Worm (Caenorhabditis elegans): ENCODE measurements around the gene acl-8.
A peak's percentile ranks its signal among the peaks of the same experiment; 100 is the strongest.

acl-8 gene

DNA sequence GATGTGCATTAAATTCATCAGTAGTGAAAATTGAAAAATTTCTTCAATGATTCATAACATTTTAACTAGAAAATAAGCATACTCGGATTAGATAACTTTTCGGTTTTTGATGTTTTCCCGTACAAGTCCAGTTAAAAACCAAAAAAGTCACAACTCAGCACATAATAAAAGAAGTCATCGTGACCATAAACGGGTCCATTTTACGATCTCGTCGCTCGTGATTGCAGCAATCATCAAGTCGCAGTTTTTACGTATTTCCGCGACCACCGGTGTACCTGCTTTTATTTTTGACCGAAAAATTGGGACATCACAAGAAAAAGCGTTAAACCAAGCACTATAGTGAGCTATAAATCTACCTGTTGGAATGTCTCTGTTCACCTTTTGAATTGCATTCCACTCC is 10.6 kb downstream of the acl-8 start:
- TF ChIP-seq tra-4 (tag; optimal IDR thresholded peaks at IDR 0.05) (no peak), pes-1 (GFP tag; IDR thresholded peaks at IDR 0.05) (no peak)

DNA sequence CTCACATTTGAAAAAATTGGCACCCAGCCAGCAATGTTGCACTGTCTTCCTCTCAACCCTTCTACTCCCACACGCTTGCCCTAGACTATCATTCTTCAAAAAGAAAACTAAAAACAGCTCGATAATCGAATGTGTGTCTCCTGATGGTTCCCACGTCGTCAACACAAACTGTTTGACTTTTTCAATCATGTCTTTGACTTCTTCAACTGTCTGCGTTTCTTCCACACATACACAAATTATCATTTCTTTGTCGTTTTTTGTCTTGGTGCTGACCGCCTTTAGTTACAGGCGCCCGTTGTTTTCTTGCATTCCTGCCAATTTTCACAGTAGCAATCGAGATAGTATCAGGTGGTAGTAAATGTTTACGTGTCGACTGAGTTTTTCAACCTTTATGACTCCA is 11.9 kb downstream of the acl-8 start:
- no peak for TF ChIP-seq tbx-37 (GFP tag; conservative IDR thresholded peaks at IDR 0.05)
- TF ChIP-seq tra-4 (tag; optimal IDR thresholded peaks at IDR 0.05), result no peak
- no peak for TF ChIP-seq B0310.2 (tag; optimal IDR thresholded peaks at IDR 0.05)
- no peak for TF ChIP-seq F13C5.2 (tag; optimal IDR thresholded peaks at IDR 0.05)
- no peak for TF ChIP-seq hmg-4 (GFP tag; optimal IDR thresholded peaks at IDR 0.05)
- TF ChIP-seq ceh-13 (GFP tag; optimal IDR thresholded peaks at IDR 0.05), result no peak

ce11 chrV:6464238-6464637 is 13.6 kb downstream of the acl-8 start:
- TF ChIP-seq scrt-1 (GFP tag; IDR thresholded peaks at IDR 0.05), result no peak
- no peak for TF ChIP-seq aly-1 (tag; optimal IDR thresholded peaks at IDR 0.05)
- TF ChIP-seq ceh-36 (tag; optimal IDR thresholded peaks at IDR 0.05), result no peak
- TF ChIP-seq pes-1 (GFP tag; IDR thresholded peaks at IDR 0.05), result no peak

DNA sequence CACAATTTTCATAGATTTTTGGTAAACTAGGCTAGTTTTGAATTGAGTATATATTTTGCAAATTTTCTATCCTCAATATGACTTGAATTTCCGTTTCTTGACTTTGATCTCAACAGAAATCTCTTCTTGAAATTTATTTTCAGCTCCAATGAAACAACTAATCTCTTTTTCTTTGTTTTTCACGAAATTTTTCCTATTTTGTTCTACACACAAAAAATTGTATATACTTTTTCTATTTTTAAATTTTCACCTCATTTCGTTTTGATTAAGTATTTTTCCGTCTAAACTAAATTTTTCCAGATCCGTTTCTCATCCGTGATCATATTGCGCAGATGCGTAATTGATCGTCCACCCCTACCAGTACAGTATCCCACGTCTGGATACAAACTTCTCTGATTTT is 14.1 kb downstream of the acl-8 start, which contains the start of gene unc-83:
TSS of gene unc-83 (plus strand) at position 301 of the 400 bp plus-strand sequence.
- TF ChIP-seq ama-1 (optimal IDR thresholded peaks at IDR 0.05) (no peak), ceh-13 (GFP tag; optimal IDR thresholded peaks at IDR 0.05) (no peak), hnd-1 (tag; optimal IDR thresholded peaks at IDR 0.05) (no peak), tra-4 (tag; optimal IDR thresholded peaks at IDR 0.05) (no peak), F13C5.2 (tag; optimal IDR thresholded peaks at IDR 0.05) (no peak), aly-1 (tag; optimal IDR thresholded peaks at IDR 0.05) (no peak), ceh-36 (tag; optimal IDR thresholded peaks at IDR 0.05) (no peak), hmbx-1 (tag; optimal IDR thresholded peaks at IDR 0.05) (no peak), tbx-37 (GFP tag; conservative IDR thresholded peaks at IDR 0.05) (no peak), tbx-11 (GFP tag; IDR thresholded peaks at IDR 0.05) (no peak), hmg-4 (GFP tag; optimal IDR thresholded peaks at IDR 0.05) (no peak)

DNA sequence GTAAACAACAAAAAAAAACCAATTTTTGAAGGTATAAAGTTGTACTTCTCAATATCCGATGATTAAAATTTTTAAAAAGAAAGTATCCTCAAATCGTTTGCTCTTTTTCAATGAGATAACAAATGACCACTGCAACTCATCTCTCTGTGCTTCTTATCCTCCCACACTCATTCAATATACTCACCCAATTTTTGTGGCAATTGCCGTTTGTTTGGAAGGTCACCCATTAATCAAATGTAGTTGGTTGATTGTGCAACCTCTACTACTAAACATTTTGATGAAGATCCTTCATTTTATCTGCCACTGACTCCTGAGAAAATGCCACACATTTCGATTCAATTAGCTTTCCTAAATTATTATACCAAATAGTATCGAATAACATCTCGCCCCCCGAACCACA is 17.0 kb downstream of the acl-8 start:
- TF ChIP-seq tra-4 (tag; optimal IDR thresholded peaks at IDR 0.05), result no peak
- no peak for TF ChIP-seq tbx-11 (GFP tag; IDR thresholded peaks at IDR 0.05)
- TF ChIP-seq hmbx-1 (tag; optimal IDR thresholded peaks at IDR 0.05), result no peak
- TF ChIP-seq hmg-4 (GFP tag; optimal IDR thresholded peaks at IDR 0.05), result no peak
- no peak for TF ChIP-seq scrt-1 (GFP tag; IDR thresholded peaks at IDR 0.05)

DNA sequence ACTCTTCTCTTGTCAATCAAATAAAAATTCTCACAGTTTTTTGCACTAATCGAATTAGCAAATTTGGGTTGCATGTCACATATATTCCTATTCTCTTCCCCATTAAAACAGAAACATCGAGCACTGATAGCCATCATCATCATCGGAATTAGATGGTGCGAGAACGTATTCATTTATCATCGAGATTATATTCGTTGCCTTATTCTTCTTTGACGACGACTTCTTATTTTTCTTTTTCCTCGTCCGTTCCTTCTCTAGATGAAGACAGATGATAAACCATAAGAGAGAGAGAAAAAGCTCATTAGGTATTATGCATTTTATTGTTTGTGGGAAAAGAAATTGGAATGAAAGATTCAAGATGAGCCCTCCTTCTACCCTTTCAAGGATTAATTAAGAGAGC is 20.5 kb downstream of the acl-8 start:
- TF ChIP-seq tbx-11 (GFP tag; IDR thresholded peaks at IDR 0.05), result no peak
- TF ChIP-seq pes-1 (GFP tag; IDR thresholded peaks at IDR 0.05), result no peak
- no peak for TF ChIP-seq F13C5.2 (tag; optimal IDR thresholded peaks at IDR 0.05)
- no peak for TF ChIP-seq hnd-1 (tag; optimal IDR thresholded peaks at IDR 0.05)
- TF ChIP-seq hmbx-1 (tag; optimal IDR thresholded peaks at IDR 0.05), result no peak
- no peak for TF ChIP-seq aly-1 (tag; optimal IDR thresholded peaks at IDR 0.05)
- TF ChIP-seq B0310.2 (tag; optimal IDR thresholded peaks at IDR 0.05), result no peak
- TF ChIP-seq tra-4 (tag; optimal IDR thresholded peaks at IDR 0.05), result no peak
- TF ChIP-seq flt-1 (GFP tag; IDR thresholded peaks at IDR 0.05), result no peak
- no peak for TF ChIP-seq hmg-4 (GFP tag; optimal IDR thresholded peaks at IDR 0.05)
- TF ChIP-seq tbx-37 (GFP tag; conservative IDR thresholded peaks at IDR 0.05), result no peak
- TF ChIP-seq ceh-36 (tag; optimal IDR thresholded peaks at IDR 0.05), result no peak
- TF ChIP-seq ceh-13 (GFP tag; optimal IDR thresholded peaks at IDR 0.05), result no peak
- no peak for TF ChIP-seq scrt-1 (GFP tag; IDR thresholded peaks at IDR 0.05)
- TF ChIP-seq ets-7 (tag; optimal IDR thresholded peaks at IDR 0.05), result no peak
- TF ChIP-seq sea-1 (GFP tag; conservative IDR thresholded peaks at IDR 0.05), result no peak

DNA sequence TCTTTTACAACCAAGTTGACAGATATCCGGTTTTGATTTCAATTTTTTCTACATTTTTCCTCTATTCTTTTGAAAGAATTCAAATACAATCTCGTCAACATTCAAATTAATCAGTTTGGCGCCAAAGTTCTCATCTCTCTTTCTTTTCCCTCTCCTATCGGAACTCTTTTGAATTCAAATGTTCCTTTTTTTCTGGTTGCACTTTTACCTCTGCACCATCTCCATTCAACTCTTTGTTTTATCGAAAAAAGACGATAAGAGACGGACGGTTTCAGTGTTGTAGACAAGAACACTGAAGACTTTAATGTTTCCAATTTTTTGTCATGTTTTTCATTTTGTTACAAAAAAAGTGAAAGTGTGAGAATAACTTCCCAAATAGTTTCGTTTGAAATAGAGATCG is 25.4 kb downstream of the acl-8 start:
- TF ChIP-seq ama-1 (optimal IDR thresholded peaks at IDR 0.05) (no peak), hmbx-1 (tag; optimal IDR thresholded peaks at IDR 0.05) (no peak), ets-7 (tag; optimal IDR thresholded peaks at IDR 0.05) (no peak), ceh-13 (GFP tag; optimal IDR thresholded peaks at IDR 0.05) (no peak), sea-1 (GFP tag; conservative IDR thresholded peaks at IDR 0.05) (no peak), hmg-4 (GFP tag; optimal IDR thresholded peaks at IDR 0.05) (no peak), tra-4 (tag; optimal IDR thresholded peaks at IDR 0.05) (no peak), hnd-1 (tag; optimal IDR thresholded peaks at IDR 0.05) (no peak), F13C5.2 (tag; optimal IDR thresholded peaks at IDR 0.05) (no peak), tbx-37 (GFP tag; conservative IDR thresholded peaks at IDR 0.05) (no peak), flt-1 (GFP tag; IDR thresholded peaks at IDR 0.05) (no peak), B0310.2 (tag; optimal IDR thresholded peaks at IDR 0.05) (no peak), aly-1 (tag; optimal IDR thresholded peaks at IDR 0.05) (no peak), tbx-11 (GFP tag; IDR thresholded peaks at IDR 0.05) (no peak), pes-1 (GFP tag; IDR thresholded peaks at IDR 0.05) (no peak), ceh-36 (tag; optimal IDR thresholded peaks at IDR 0.05) (no peak)

DNA sequence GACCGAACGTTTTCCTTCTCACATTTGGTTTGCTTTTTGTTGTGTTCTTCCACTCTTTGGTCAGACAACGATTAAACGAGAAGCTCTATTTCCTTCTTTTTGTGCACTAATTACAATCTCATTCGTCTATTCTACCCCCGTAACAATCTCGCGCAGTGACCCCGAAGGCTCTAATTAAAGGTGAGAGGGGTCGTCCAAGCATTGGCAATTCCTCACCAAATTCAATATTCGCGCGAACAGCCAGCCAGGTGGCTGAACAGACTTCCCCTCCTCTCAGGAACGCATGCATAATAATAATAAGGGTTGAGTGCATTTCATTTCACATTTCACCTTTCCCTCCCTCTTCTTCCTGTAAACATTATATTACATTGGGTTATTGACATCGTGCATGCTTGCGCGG is 34.4 kb downstream of the acl-8 start:
- TF ChIP-seq F13C5.2 (tag; optimal IDR thresholded peaks at IDR 0.05) (peak; percentile 3), pes-1 (GFP tag; IDR thresholded peaks at IDR 0.05) (no peak), B0310.2 (tag; optimal IDR thresholded peaks at IDR 0.05) (no peak)

- TF ChIP-seq hnd-1 (tag; optimal IDR thresholded peaks at IDR 0.05) (no peak), ets-7 (tag; optimal IDR thresholded peaks at IDR 0.05) (no peak)
Observed at ce11 chrV:6487878-6488277, 37.2 kb downstream of the acl-8 start.
